Worm (Caenorhabditis elegans) whole organism, dauer: ENCODE measurements around the gene D1086.12.
"Not testable (repeated sequence)": the region's sequence is repeated elsewhere in the genome, so short reads cannot be mapped to it uniquely, and the experiment has no call there.

Experiments used
- unc-62 ChIP-seq: sonication (generic microtip); optimal IDR thresholded peaks from 2 replicates; lab custom pipeline; 2017; ENCODE audit warnings: missing biosample characterization, missing genetic modification reagents, missing genetic modification characterization

D1086.12 gene

ce11 chrV:14094953-14095352 lies 6.0 kb upstream of the D1086.12 start:
- no peak for TF ChIP-seq unc-62 (GFP tag; lab: Kevin White, UChicago)

ce11 chrV:14097358-14097757 lies 3.6 kb upstream of the D1086.12 start:
- TF ChIP-seq unc-62 (GFP tag; lab: Kevin White, UChicago), result no peak

- TF ChIP-seq unc-62 (GFP tag; lab: Kevin White, UChicago), result no peak
Measured at ce11 chrV:14098519-14098918, 2.5 kb upstream of the D1086.12 start, which contains the start of the genes D1086.2 and D1086.1. Gene D1086.2 (minus strand): TSS chrV:14098668. Gene D1086.1 (plus strand): TSS chrV:14098858.

ce11 chrV:14103970-14104369 lies 3.0 kb downstream of the D1086.12 start, which contains the start of gene D1086.9:
Gene D1086.9 (plus strand): TSS chrV:14104270.
- TF ChIP-seq unc-62 (GFP tag; lab: Kevin White, UChicago), result no peak

- no peak for TF ChIP-seq unc-62 (GFP tag; lab: Kevin White, UChicago)
Measured at ce11 chrV:14107511-14107910, 6.5 kb downstream of the D1086.12 start, which contains the start of gene H39E23.3. Gene H39E23.3 (plus strand): TSS chrV:14107811.

ce11 chrV:14110042-14110441 lies 9.1 kb downstream of the D1086.12 start, which contains the start of gene H39E23.2:
Gene H39E23.2 (plus strand): TSS chrV:14110342.
- TF ChIP-seq unc-62 (GFP tag; lab: Kevin White, UChicago), result no peak

ce11 chrV:14120674-14121073 lies 19.7 kb downstream of the D1086.12 start:
- TF ChIP-seq unc-62 (GFP tag; lab: Kevin White, UChicago), result no peak

ce11 chrV:14123176-14123575 lies 22.2 kb downstream of the D1086.12 start:
- no peak for TF ChIP-seq unc-62 (GFP tag; lab: Kevin White, UChicago)

- TF ChIP-seq unc-62 (GFP tag; lab: Kevin White, UChicago), result no peak
Measured at ce11 chrV:14126341-14126924, 25.4 kb downstream of the D1086.12 start.

ce11 chrV:14127834-14128233 lies 26.8 kb downstream of the D1086.12 start:
- no peak for TF ChIP-seq unc-62 (GFP tag; lab: Kevin White, UChicago)

- TF ChIP-seq unc-62 (GFP tag; lab: Kevin White, UChicago), result no peak
Measured at ce11 chrV:14128858-14129257, 27.9 kb downstream of the D1086.12 start.

- TF ChIP-seq unc-62 (GFP tag; lab: Kevin White, UChicago), result no peak
Measured at ce11 chrV:14130226-14130625, 29.2 kb downstream of the D1086.12 start.

ce11 chrV:14133002-14133763 lies 32.2 kb downstream of the D1086.12 start:
- no peak for TF ChIP-seq unc-62 (GFP tag; lab: Kevin White, UChicago)

- no peak for TF ChIP-seq unc-62 (GFP tag; lab: Kevin White, UChicago)
Measured at ce11 chrV:14134757-14135441, 33.9 kb downstream of the D1086.12 start.

- no peak for TF ChIP-seq unc-62 (GFP tag; lab: Kevin White, UChicago)
Measured at ce11 chrV:14136152-14136551, 35.2 kb downstream of the D1086.12 start.

ce11 chrV:14137766-14138165 lies 36.8 kb downstream of the D1086.12 start, which contains the start of gene AH10.4:
Gene AH10.4 (minus strand): TSS chrV:14137866.
- TF ChIP-seq unc-62 (GFP tag; lab: Kevin White, UChicago), result not testable (repeated sequence)
